Worm (Caenorhabditis elegans) whole organism, young adult: Measurements from ENCODE around the gene R193.2.

Experiments
- B0035.1 ChIP-seq: sonication (generic microtip); optimal IDR thresholded peaks from 2 replicates; lab custom pipeline; 2016; ENCODE audit warnings: missing genetic modification characterization, mild to moderate bottlenecking, missing compliant biosample characterization, missing genotype, missing genetic modification reagents
- ama-1 ChIP-seq, 3 experiments: fragments of 150-350 bp in 1 of 3; sonication (generic microtip) in 2 of 3; optimal IDR thresholded peaks; 2 replicates each; lab custom pipeline; 2014 to 2018; ENCODE audit warnings: missing biosample characterization in 2 of 3, missing genetic modification characterization in 2 of 3, missing genetic modification reagents in 2 of 3
- chd-7 ChIP-seq: sonication (generic microtip); optimal IDR thresholded peaks from 2 replicates; lab custom pipeline; 2016; ENCODE audit warnings: mild to moderate bottlenecking, missing genetic modification characterization, moderate library complexity, missing compliant biosample characterization
- ekl-4 ChIP-seq: fragments of 200-800 bp; sonication (Bioruptor generic); IDR thresholded peaks from 2 replicates; pipeline ENCODE4 v1.3.6; 2022; ENCODE audit warnings: missing genetic modification reagents, missing genetic modification characterization, missing compliant biosample characterization
- zfh-2 ChIP-seq: fragments of 200-800 bp; sonication (Bioruptor generic); conservative IDR thresholded peaks from 2 replicates; pipeline ENCODE4 v1.3.6; 2022; ENCODE audit warnings: missing genetic modification reagents, missing genetic modification characterization, missing compliant biosample characterization

- TF ChIP-seq chd-7 (tag; lab: Kevin White, UChicago), result no peak
- TF ChIP-seq zfh-2 (GFP tag; lab: Robert Waterston, UW), result no peak
- no peak for TF ChIP-seq ekl-4 (GFP tag; lab: Robert Waterston, UW)
- no peak for TF ChIP-seq ama-1 (optimal IDR thresholded peaks at IDR 0.05; lab: Kevin White, UChicago)
- no peak for TF ChIP-seq ama-1 (GFP tag; optimal IDR thresholded peaks at IDR 0.05; lab: Kevin White, UChicago)
- no peak for TF ChIP-seq B0035.1
Measured at ce11 chrX:1154648-1155047, 6.3 kb upstream of the R193.2 start, which contains the start of gene R193.1.
